Worm (Caenorhabditis elegans): Measurements from ENCODE around the gene cpna-1.

DNA sequence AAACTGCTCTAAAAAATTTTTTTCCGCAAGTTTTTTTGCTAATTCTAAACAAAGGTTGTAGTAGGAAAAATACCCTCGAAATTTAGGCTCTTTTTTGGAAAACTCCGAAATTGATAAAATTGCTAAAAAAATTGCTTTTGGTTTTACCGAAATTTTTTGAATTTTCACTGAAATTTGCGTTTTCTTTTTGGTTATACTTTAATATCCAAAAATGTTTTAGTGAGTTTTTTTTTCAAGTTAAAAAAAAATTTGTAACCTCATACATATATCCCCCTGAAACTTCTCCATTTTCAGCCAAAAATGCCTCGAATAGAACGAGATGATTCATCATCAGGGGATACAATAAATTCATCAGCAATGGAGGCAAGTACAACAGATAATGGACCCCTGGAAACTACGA is 60.4 kb downstream of the cpna-1 start, which contains the start of gene gpa-11:
- TF ChIP-seq him-1 (tag; optimal IDR thresholded peaks at IDR 0.05) (no peak), W03F9.2 (tag; optimal IDR thresholded peaks at IDR 0.05) (no peak)
